Worm (Caenorhabditis elegans) whole organism, young adult: Measurements from ENCODE around the gene cut-4.

Experiments used
- B0336.3 ChIP-seq: fragments of 200-800 bp; sonication (Bioruptor generic); IDR thresholded peaks from 2 replicates; pipeline ENCODE4 v1.3.6; 2022; ENCODE audit warnings: missing genetic modification characterization, missing compliant biosample characterization
- C06A6.2 ChIP-seq: fragments of 200-800 bp; sonication (Bioruptor generic); conservative IDR thresholded peaks from 2 replicates; pipeline ENCODE4 v1.3.6; 2022; ENCODE audit warnings: missing genetic modification characterization, missing compliant biosample characterization
- F39B2.1 ChIP-seq: fragments of 200-800 bp; sonication (Bioruptor generic); IDR thresholded peaks from 2 replicates; pipeline ENCODE4 v1.3.6; 2022; ENCODE audit warnings: missing genetic modification reagents, missing genetic modification characterization, missing compliant biosample characterization
- F55B11.4 ChIP-seq: sonication (generic microtip); optimal IDR thresholded peaks from 2 replicates; lab custom pipeline; 2016; ENCODE audit warnings: missing compliant biosample characterization, missing genetic modification characterization, borderline replicate concordance; ENCODE audit not compliant: insufficient read depth
- T07F8.4 ChIP-seq: sonication (generic microtip); optimal IDR thresholded peaks from 2 replicates; lab custom pipeline; 2016; ENCODE audit warnings: mild to moderate bottlenecking, missing genetic modification characterization, moderate library complexity, missing compliant biosample characterization
- T26A5.8 ChIP-seq: sonication (generic microtip); optimal IDR thresholded peaks from 2 replicates; lab custom pipeline; 2016; ENCODE audit warnings: missing genetic modification characterization, missing compliant biosample characterization
- Y53F4B.3 ChIP-seq: fragments of 200-800 bp; sonication (Bioruptor generic); IDR thresholded peaks from 2 replicates; pipeline ENCODE4 v1.3.6; 2022; ENCODE audit warnings: missing genetic modification reagents, missing genetic modification characterization, missing compliant biosample characterization
- Y56A3A.18 ChIP-seq: fragments of 200-800 bp; sonication (Bioruptor generic); IDR thresholded peaks from 2 replicates; pipeline ENCODE4 v1.3.6; 2022; ENCODE audit warnings: missing genetic modification reagents, missing genetic modification characterization, missing compliant biosample characterization
- Y79H2A.3 ChIP-seq: fragments of 200-800 bp; sonication (Bioruptor generic); conservative IDR thresholded peaks from 2 replicates; pipeline ENCODE4 v1.3.6; 2022; ENCODE audit warnings: missing genetic modification reagents, missing genetic modification characterization, missing compliant biosample characterization
- ZK185.1 ChIP-seq: sonication (generic microtip); optimal IDR thresholded peaks from 2 replicates; lab custom pipeline; 2016; ENCODE audit warnings: mild to moderate bottlenecking, missing genetic modification characterization, missing compliant biosample characterization; ENCODE audit not compliant: poor library complexity, severe bottlenecking
- ama-1 ChIP-seq, 3 experiments: fragments of 150-350 bp in 1 of 3; sonication (generic microtip) in 2 of 3; optimal IDR thresholded peaks; 2 replicates each; lab custom pipeline; 2014 to 2018; ENCODE audit warnings: missing biosample characterization in 2 of 3, missing genetic modification characterization in 2 of 3, missing genetic modification reagents in 2 of 3
- athp-1 ChIP-seq: sonication (generic microtip); optimal IDR thresholded peaks from 2 replicates; lab custom pipeline; 2017; ENCODE audit warnings: mild to moderate bottlenecking, missing genetic modification characterization, missing compliant biosample characterization
- attf-5 ChIP-seq: fragments of 200-800 bp; sonication (Bioruptor generic); optimal IDR thresholded peaks from 2 replicates; lab custom pipeline; 2018; ENCODE audit warnings: mild to moderate bottlenecking, missing genetic modification characterization, missing compliant biosample characterization
- cebp-1 ChIP-seq, 2 experiments: fragments of 200-800 bp in 1 of 2; sonication (Bioruptor generic) in 1 of 2; sonication (generic microtip) in 1 of 2; IDR thresholded peaks in 1 of 2; optimal IDR thresholded peaks in 1 of 2; 2 replicates each; pipeline versions ENCODE4 v1.3.6 to Lab custom; 2017 to 2022; ENCODE audit warnings: missing compliant biosample characterization in 2 of 2, missing genetic modification characterization in 2 of 2, mild to moderate bottlenecking in 1 of 2, missing genetic modification reagents in 1 of 2, moderate library complexity in 1 of 2
- ceh-58 ChIP-seq: fragments of 200-800 bp; sonication (Bioruptor generic); IDR thresholded peaks from 2 replicates; pipeline ENCODE4 v1.3.6; 2022; ENCODE audit warnings: missing genetic modification characterization, missing compliant biosample characterization
- dox-1 ChIP-seq: fragments of 200-800 bp; sonication (Bioruptor generic); IDR thresholded peaks from 2 replicates; pipeline ENCODE4 v1.3.6; 2022; ENCODE audit warnings: missing genetic modification reagents, missing genetic modification characterization, missing compliant biosample characterization
- ekl-4 ChIP-seq: fragments of 200-800 bp; sonication (Bioruptor generic); IDR thresholded peaks from 2 replicates; pipeline ENCODE4 v1.3.6; 2022; ENCODE audit warnings: missing genetic modification reagents, missing genetic modification characterization, missing compliant biosample characterization
- fkh-3 ChIP-seq: sonication (generic microtip); optimal IDR thresholded peaks from 2 replicates; lab custom pipeline; 2016; ENCODE audit warnings: mild to moderate bottlenecking, missing genetic modification characterization, missing compliant biosample characterization
- him-1 ChIP-seq: sonication (generic microtip); optimal IDR thresholded peaks from 2 replicates; lab custom pipeline; 2016; ENCODE audit warnings: missing genotype, missing genetic modification reagents, missing genetic modification characterization, missing compliant biosample characterization
- hlh-12 ChIP-seq: sonication (generic microtip); optimal IDR thresholded peaks from 2 replicates; lab custom pipeline; 2016; ENCODE audit warnings: missing genetic modification characterization, missing compliant biosample characterization
- hlh-26 ChIP-seq: fragments of 200-800 bp; sonication (Bioruptor generic); conservative IDR thresholded peaks from 2 replicates; pipeline ENCODE4 v1.3.6; 2022; ENCODE audit warnings: missing genetic modification reagents, missing genetic modification characterization, missing compliant biosample characterization
- hrde-1 ChIP-seq: sonication (generic microtip); optimal IDR thresholded peaks from 2 replicates; lab custom pipeline; 2016; ENCODE audit warnings: missing genetic modification characterization, mild to moderate bottlenecking, missing compliant biosample characterization, moderate library complexity, missing genotype, missing genetic modification reagents, borderline replicate concordance
- hsf-1 ChIP-seq: fragments of 200-800 bp; sonication (Bioruptor generic); IDR thresholded peaks from 2 replicates; pipeline ENCODE4 v1.3.6; 2022; ENCODE audit warnings: missing genetic modification reagents, missing genetic modification characterization, missing compliant biosample characterization
- lag-1 ChIP-seq: fragments of 200-800 bp; sonication (Bioruptor generic); IDR thresholded peaks from 2 replicates; pipeline ENCODE4 v1.3.6; 2022; ENCODE audit warnings: missing genetic modification reagents, missing genetic modification characterization, missing compliant biosample characterization
- let-526 ChIP-seq: fragments of 200-800 bp; sonication (Bioruptor generic); IDR thresholded peaks from 2 replicates; pipeline ENCODE4 v1.3.6; 2022; ENCODE audit warnings: missing genetic modification reagents, missing genetic modification characterization, missing compliant biosample characterization
- lin-35 ChIP-seq, 3 experiments: fragments of 150-350 bp in 2 of 3; sonication (generic microtip) in 1 of 3; optimal IDR thresholded peaks; 2 replicates each; lab custom pipeline; 2014 to 2018; ENCODE audit warnings: missing biosample characterization in 3 of 3, missing genetic modification characterization in 3 of 3, missing genetic modification reagents in 3 of 3
- madf-10 ChIP-seq: sonication (generic microtip); optimal IDR thresholded peaks from 2 replicates; lab custom pipeline; 2016; ENCODE audit warnings: mild to moderate bottlenecking, missing genetic modification characterization, missing compliant biosample characterization
- madf-6 ChIP-seq: fragments of 200-800 bp; sonication (Bioruptor generic); IDR thresholded peaks from 2 replicates; pipeline ENCODE4 v1.3.6; 2022; ENCODE audit warnings: missing genetic modification reagents, missing genetic modification characterization, missing compliant biosample characterization
- mcd-1 ChIP-seq: fragments of 200-800 bp; sonication (Bioruptor generic); IDR thresholded peaks from 2 replicates; pipeline ENCODE4 v1.3.6; 2022; ENCODE audit warnings: missing genetic modification reagents, missing genetic modification characterization, missing compliant biosample characterization
- mel-28 ChIP-seq: sonication (generic microtip); optimal IDR thresholded peaks from 2 replicates; lab custom pipeline; 2016; ENCODE audit warnings: borderline replicate concordance, mild to moderate bottlenecking, missing genetic modification characterization, missing compliant biosample characterization
- mxl-1 ChIP-seq: sonication (generic microtip); optimal IDR thresholded peaks from 2 replicates; lab custom pipeline; 2016; ENCODE audit warnings: missing genetic modification characterization, missing compliant biosample characterization
- nfyb-1 ChIP-seq: fragments of 200-800 bp; sonication (Bioruptor generic); IDR thresholded peaks from 2 replicates; pipeline ENCODE4 v1.3.6; 2022; ENCODE audit warnings: missing genetic modification reagents, missing genetic modification characterization, missing compliant biosample characterization
- rec-8 ChIP-seq, 2 experiments: sonication (generic microtip); optimal IDR thresholded peaks; 2 replicates each; lab custom pipeline; 2016; ENCODE audit warnings: mild to moderate bottlenecking in 2 of 2, missing genetic modification characterization in 2 of 2, missing genetic modification reagents in 2 of 2, missing genotype in 2 of 2, missing biosample characterization in 1 of 2, missing compliant biosample characterization in 1 of 2, moderate library complexity in 1 of 2
- repo-1 ChIP-seq: sonication (generic microtip); optimal IDR thresholded peaks from 2 replicates; lab custom pipeline; 2017; ENCODE audit warnings: mild to moderate bottlenecking, missing genetic modification characterization, missing compliant biosample characterization
- snpc-1.1 ChIP-seq: sonication (generic microtip); optimal IDR thresholded peaks from 2 replicates; lab custom pipeline; 2017; ENCODE audit warnings: missing genetic modification characterization, mild to moderate bottlenecking, missing compliant biosample characterization, antibody characterized with exemption, moderate library complexity, missing genotype, missing genetic modification reagents; ENCODE audit not compliant: insufficient read depth
- snpc-3.4 ChIP-seq: sonication (generic microtip); optimal IDR thresholded peaks from 2 replicates; lab custom pipeline; 2017; ENCODE audit warnings: missing genetic modification characterization, mild to moderate bottlenecking, missing compliant biosample characterization, antibody characterized with exemption, moderate library complexity, missing genotype, missing genetic modification reagents
- zfh-2 ChIP-seq: fragments of 200-800 bp; sonication (Bioruptor generic); conservative IDR thresholded peaks from 2 replicates; pipeline ENCODE4 v1.3.6; 2022; ENCODE audit warnings: missing genetic modification reagents, missing genetic modification characterization, missing compliant biosample characterization
- ztf-26 ChIP-seq: sonication (generic microtip); optimal IDR thresholded peaks from 2 replicates; lab custom pipeline; 2017; ENCODE audit warnings: missing genetic modification characterization, missing compliant biosample characterization

Gene cut-4

ce11 chrII:10449707-10450106 lies 13.8 kb downstream of the cut-4 start, which contains the start of gene lin-56:
Gene lin-56, plus strand, starts transcription at chrII:10450007.
- 0 out of 2 replicates have a peak, but pooled peaks have one; percentile 16 for TF ChIP-seq nfyb-1 (GFP tag; lab: Robert Waterston, UW)
- TF ChIP-seq let-526 (GFP tag; lab: Robert Waterston, UW) = peak; percentile 63; the same call in 1 of the 2 replicates
- TF ChIP-seq mxl-1 (tag; lab: Kevin White, UChicago) = no peak

- TF ChIP-seq lin-35 (GFP tag; optimal IDR thresholded peaks at IDR 0.05; lab: Kevin White, UChicago) = peak in 1 of 3 experiments; percentile 61
- TF ChIP-seq T26A5.8 (tag; lab: Kevin White, UChicago) = no peak
- TF ChIP-seq mcd-1 (GFP tag; lab: Robert Waterston, UW) = peak; percentile 64
- TF ChIP-seq dox-1 (GFP tag; lab: Robert Waterston, UW) = no peak
- TF ChIP-seq let-526 (GFP tag; lab: Robert Waterston, UW) = no peak
- TF ChIP-seq madf-6 (GFP tag; lab: Robert Waterston, UW) = peak; percentile 34; the same call in 1 of the 2 replicates
- peak; percentile 26 for TF ChIP-seq him-1 (tag; lab: Kevin White, UChicago)
- peak; percentile 86 for TF ChIP-seq repo-1 (tag; lab: Kevin White, UChicago)
- TF ChIP-seq ZK185.1 (tag; lab: Kevin White, UChicago) = peak; percentile 10
- no peak for TF ChIP-seq hlh-26 (GFP tag; lab: Robert Waterston, UW)
- TF ChIP-seq B0336.3 (GFP tag; lab: Robert Waterston, UW) = peak; percentile 54
- TF ChIP-seq snpc-3.4 (tag; lab: Kevin White, UChicago) = no peak
- peak; percentile 61; the same call in 1 of the 2 replicates for TF ChIP-seq Y79H2A.3 (GFP tag; lab: Robert Waterston, UW)
- TF ChIP-seq nfyb-1 (GFP tag; lab: Robert Waterston, UW) = peak; percentile 66; the same call in 1 of the 2 replicates
- no peak for TF ChIP-seq fkh-3 (tag; lab: Kevin White, UChicago)
- no peak for TF ChIP-seq lag-1
- peak; percentile 49 for TF ChIP-seq athp-1 (tag; lab: Kevin White, UChicago)
- TF ChIP-seq hlh-12 = no peak
- TF ChIP-seq cebp-1 (GFP tag; IDR thresholded peaks at IDR 0.05; lab: Robert Waterston, UW) = peak; percentile 8; the same call in 1 of the 2 replicates
- peak; percentile 63 for TF ChIP-seq cebp-1 (tag; optimal IDR thresholded peaks at IDR 0.05; lab: Kevin White, UChicago)
- no peak for TF ChIP-seq zfh-2 (GFP tag; lab: Robert Waterston, UW)
- TF ChIP-seq ama-1 (optimal IDR thresholded peaks at IDR 0.05; lab: Kevin White, UChicago) = peak; percentile 57
- TF ChIP-seq ama-1 (GFP tag; optimal IDR thresholded peaks at IDR 0.05; lab: Kevin White, UChicago) = no peak
- peak; percentile 5; the same call in 1 of the 2 replicates for TF ChIP-seq Y56A3A.18 (GFP tag; lab: Robert Waterston, UW)
- peak; percentile 55 for TF ChIP-seq attf-5 (GFP tag; lab: Kevin White, UChicago)
- TF ChIP-seq ceh-58 (GFP tag; lab: Robert Waterston, UW) = no peak
- TF ChIP-seq C06A6.2 (GFP tag; lab: Robert Waterston, UW) = 0 out of 2 replicates have a peak, but pooled peaks have one; percentile 22
- TF ChIP-seq Y53F4B.3 (GFP tag; lab: Robert Waterston, UW) = no peak
- TF ChIP-seq ekl-4 (GFP tag; lab: Robert Waterston, UW) = 0 out of 2 replicates have a peak, but pooled peaks have one; percentile 24
- no peak for TF ChIP-seq T07F8.4
- TF ChIP-seq F39B2.1 (GFP tag; lab: Robert Waterston, UW) = no peak
- peak in 1 of 2 experiments; percentile 13 for TF ChIP-seq rec-8 (tag; optimal IDR thresholded peaks at IDR 0.05; lab: Kevin White, UChicago)
- peak; percentile 82 for TF ChIP-seq ztf-26 (tag; lab: Kevin White, UChicago)
- TF ChIP-seq snpc-1.1 (tag; lab: Kevin White, UChicago) = no peak
- no peak for TF ChIP-seq hrde-1 (tag; lab: Kevin White, UChicago)
- TF ChIP-seq hsf-1 = 0 out of 2 replicates have a peak, but pooled peaks have one; percentile 26
- TF ChIP-seq F55B11.4 (tag; lab: Kevin White, UChicago) = no peak
- peak; percentile 1 for TF ChIP-seq madf-10
- peak; percentile 68 for TF ChIP-seq mel-28 (tag; lab: Kevin White, UChicago)
Observed at ce11 chrII:10450335-10450734, 14.4 kb downstream of the cut-4 start.
